Fruit fly (Drosophila melanogaster) whole organism, embryonic: Measurements from ENCODE around the gene PIG-C.

Experiments
- Awh ChIP-seq: fragments of 200-800 bp; sonication (Bioruptor generic); IDR thresholded peaks from 2 replicates; pipeline ENCODE4, ENCODE4 v1.3.6; 2022; ENCODE audit warnings: missing biosample characterization, missing genetic modification characterization
- B-H1 ChIP-seq: fragments of 200-800 bp; sonication (Bioruptor generic); IDR thresholded peaks from 3 replicates; pipeline ENCODE4 v1.3.6; 2022; ENCODE audit warnings: missing biosample characterization, missing genetic modification characterization
- Blimp-1 ChIP-seq: fragments of 200-800 bp; sonication (Bioruptor generic); optimal IDR thresholded peaks from 3 replicates; lab custom pipeline; 2018; ENCODE audit warnings: missing biosample characterization, missing genetic modification characterization, mild to moderate bottlenecking, moderate library complexity, missing genetic modification reagents
- CG10431 ChIP-seq: fragments of 200-800 bp; sonication (Bioruptor generic); optimal IDR thresholded peaks from 3 replicates; lab custom pipeline; 2018; ENCODE audit warnings: missing biosample characterization, mild to moderate bottlenecking, missing genetic modification characterization
- CG10959 ChIP-seq: fragments of 200-800 bp; sonication (Bioruptor generic); IDR thresholded peaks from 2 replicates; pipeline ENCODE4 v1.3.6; 2022; ENCODE audit warnings: missing biosample characterization, missing genetic modification characterization
- CG11398 ChIP-seq: fragments of 200-800 bp; sonication (Bioruptor generic); optimal IDR thresholded peaks from 2 replicates; lab custom pipeline; 2016; ENCODE audit warnings: missing biosample characterization, missing genetic modification characterization
- CG12071 ChIP-seq: fragments of 200-800 bp; sonication (Bioruptor generic); optimal IDR thresholded peaks from 3 replicates; lab custom pipeline; 2018; ENCODE audit warnings: missing biosample characterization, mild to moderate bottlenecking, missing genetic modification characterization
- CG12155 ChIP-seq: fragments of 200-800 bp; sonication (Bioruptor generic); optimal IDR thresholded peaks from 3 replicates; lab custom pipeline; 2016; ENCODE audit warnings: missing biosample characterization, missing genetic modification characterization
- CG12299 ChIP-seq: fragments of 200-800 bp; sonication (Bioruptor generic); optimal IDR thresholded peaks from 2 replicates; lab custom pipeline; 2018; ENCODE audit warnings: missing biosample characterization, mild to moderate bottlenecking, missing genetic modification characterization
- CG12391 ChIP-seq: fragments of 200-800 bp; sonication (Bioruptor generic); optimal IDR thresholded peaks from 3 replicates; lab custom pipeline; 2018; ENCODE audit warnings: missing biosample characterization, mild to moderate bottlenecking, missing genetic modification characterization, moderate library complexity
- CG15073 ChIP-seq: fragments of 200-800 bp; sonication (Bioruptor generic); optimal IDR thresholded peaks from 2 replicates; lab custom pipeline; 2016; ENCODE audit warnings: missing biosample characterization, missing genetic modification characterization
- CG17912 ChIP-seq: fragments of 200-800 bp; sonication (Bioruptor generic); optimal IDR thresholded peaks from 2 replicates; lab custom pipeline; 2018; ENCODE audit warnings: missing biosample characterization, mild to moderate bottlenecking, missing genetic modification characterization
- CG30431 ChIP-seq: fragments of 200-800 bp; sonication (Bioruptor generic); optimal IDR thresholded peaks from 2 replicates; lab custom pipeline; 2017; ENCODE audit warnings: missing biosample characterization, missing genetic modification characterization
- CG32772 ChIP-seq: fragments of 200-800 bp; sonication (Bioruptor generic); IDR thresholded peaks from 2 replicates; pipeline ENCODE4 v1.3.6; 2022; ENCODE audit warnings: missing biosample characterization, missing genetic modification characterization
- CG3281 ChIP-seq: fragments of 200-800 bp; sonication (Bioruptor generic); optimal IDR thresholded peaks from 3 replicates; lab custom pipeline; 2017; ENCODE audit warnings: missing biosample characterization, mild to moderate bottlenecking, missing genetic modification characterization
- CG3407 ChIP-seq: fragments of 200-800 bp; sonication (Bioruptor generic); optimal IDR thresholded peaks from 2 replicates; lab custom pipeline; 2018; ENCODE audit warnings: missing biosample characterization, mild to moderate bottlenecking, missing genetic modification characterization
- CG7357 ChIP-seq: fragments of 200-800 bp; sonication (Bioruptor generic); IDR thresholded peaks from 3 replicates; pipeline ENCODE4 v1.3.6; 2022; ENCODE audit warnings: missing biosample characterization, missing genetic modification characterization
- CG9817 ChIP-seq: fragments of 200-800 bp; sonication (Bioruptor generic); optimal IDR thresholded peaks from 2 replicates; lab custom pipeline; 2018; ENCODE audit warnings: missing biosample characterization, mild to moderate bottlenecking, missing genetic modification characterization, moderate library complexity
- CrebB ChIP-seq: fragments of 200-800 bp; sonication (Bioruptor generic); optimal IDR thresholded peaks from 3 replicates; lab custom pipeline; 2018; ENCODE audit warnings: missing biosample characterization, mild to moderate bottlenecking, missing genetic modification characterization
- Dll ChIP-seq: fragments of 200-800 bp; sonication (Bioruptor generic); IDR thresholded peaks from 4 replicates; pipeline ENCODE4 v1.3.6; 2022; ENCODE audit warnings: missing biosample characterization, missing genetic modification characterization; ENCODE audit not compliant: partially characterized antibody
- ERR ChIP-seq: fragments of 200-800 bp; sonication (Bioruptor generic); optimal IDR thresholded peaks from 2 replicates; lab custom pipeline; 2016; ENCODE audit warnings: missing biosample characterization, missing genetic modification characterization
- Gug ChIP-seq: fragments of 200-800 bp; sonication (Bioruptor generic); IDR thresholded peaks from 4 replicates; pipeline ENCODE4 v1.3.6; 2022; ENCODE audit warnings: missing biosample characterization, missing genetic modification characterization
- HHEX ChIP-seq: fragments of 200-800 bp; sonication (Bioruptor generic); optimal IDR thresholded peaks from 3 replicates; lab custom pipeline; 2017; ENCODE audit warnings: missing biosample characterization, mild to moderate bottlenecking, missing genetic modification characterization, missing genetic modification reagents
- Hand ChIP-seq: fragments of 200-800 bp; sonication (Bioruptor generic); optimal IDR thresholded peaks from 2 replicates; lab custom pipeline; 2017; ENCODE audit warnings: mild to moderate bottlenecking, missing biosample characterization, missing genetic modification reagents, missing genetic modification characterization
- Hr78 ChIP-seq, 2 experiments: fragments of 200-800 bp in 1 of 2; fragments of >200 bp in 1 of 2; sonication (Bioruptor generic) in 1 of 2; optimal IDR thresholded peaks; 2 replicates each; lab custom pipeline; 2017 to 2019; ENCODE audit warnings: missing biosample characterization in 2 of 2, missing genetic modification characterization in 2 of 2, mild to moderate bottlenecking in 1 of 2, moderate library complexity in 1 of 2
- Lhr ChIP-seq: fragments of 200-800 bp; sonication (Bioruptor generic); optimal IDR thresholded peaks from 3 replicates; lab custom pipeline; 2017; ENCODE audit warnings: mild to moderate bottlenecking, missing biosample characterization, missing genetic modification reagents, missing genetic modification characterization
- NFAT ChIP-seq: fragments of 200-800 bp; sonication (Bioruptor generic); IDR thresholded peaks from 2 replicates; pipeline ENCODE4 v1.3.6; 2022; ENCODE audit warnings: missing biosample characterization, missing genetic modification characterization
- Nf-YB ChIP-seq: fragments of 200-800 bp; sonication (Bioruptor generic); optimal IDR thresholded peaks from 3 replicates; lab custom pipeline; 2019; ENCODE audit warnings: missing biosample characterization, mild to moderate bottlenecking, missing genetic modification characterization, moderate library complexity
- NfI ChIP-seq: fragments of 200-800 bp; sonication (Bioruptor generic); optimal IDR thresholded peaks from 3 replicates; lab custom pipeline; 2018; ENCODE audit warnings: missing biosample characterization, mild to moderate bottlenecking, missing genetic modification characterization, moderate library complexity
- Taf1 ChIP-seq: fragments of 200-800 bp; sonication (Bioruptor generic); IDR thresholded peaks from 2 replicates; pipeline ENCODE4 v1.3.6; 2022; ENCODE audit warnings: missing biosample characterization, missing genetic modification characterization
- al ChIP-seq: fragments of 200-800 bp; sonication (Bioruptor generic); IDR thresholded peaks from 2 replicates; pipeline ENCODE4 v1.3.6; 2022; ENCODE audit warnings: missing biosample characterization, missing genetic modification characterization
- ara ChIP-seq: fragments of 200-800 bp; sonication (Bioruptor generic); IDR thresholded peaks from 2 replicates; pipeline ENCODE4 v1.3.6; 2022; ENCODE audit warnings: missing biosample characterization, missing genetic modification characterization
- ash1 ChIP-seq: fragments of 200-800 bp; sonication (Bioruptor generic); optimal IDR thresholded peaks from 2 replicates; lab custom pipeline; 2018; ENCODE audit warnings: missing biosample characterization, mild to moderate bottlenecking, missing genetic modification characterization
- cato ChIP-seq: fragments of 200-800 bp; sonication (Bioruptor generic); optimal IDR thresholded peaks from 2 replicates; lab custom pipeline; 2016; ENCODE audit warnings: missing biosample characterization, missing genetic modification characterization, borderline replicate concordance
- cg ChIP-seq: fragments of 200-800 bp; sonication (Bioruptor generic); optimal IDR thresholded peaks from 3 replicates; lab custom pipeline; 2019; ENCODE audit warnings: missing biosample characterization, mild to moderate bottlenecking, missing genetic modification characterization, moderate library complexity
- dan ChIP-seq: fragments of 200-800 bp; sonication (Bioruptor generic); IDR thresholded peaks from 2 replicates; pipeline ENCODE4 v1.3.6; 2022; ENCODE audit warnings: missing biosample characterization, missing genetic modification characterization
- dmrt99B ChIP-seq: fragments of 200-800 bp; sonication (Bioruptor generic); optimal IDR thresholded peaks from 2 replicates; lab custom pipeline; 2018; ENCODE audit warnings: missing biosample characterization, mild to moderate bottlenecking, missing genetic modification characterization, moderate library complexity
- dpn ChIP-seq, 2 experiments: fragments of 200-800 bp; sonication (Bioruptor generic); optimal IDR thresholded peaks; 3 replicates each; lab custom pipeline; 2016; ENCODE audit warnings: missing biosample characterization in 2 of 2, missing genetic modification characterization in 2 of 2
- dysf ChIP-seq: fragments of 200-800 bp; sonication (Bioruptor generic); IDR thresholded peaks from 3 replicates; pipeline ENCODE4 v1.3.6; 2022; ENCODE audit warnings: missing biosample characterization, missing genetic modification characterization
- h ChIP-seq: fragments of >200 bp; optimal IDR thresholded peaks from 2 replicates; lab custom pipeline; 2017
- jing ChIP-seq: fragments of 200-800 bp; sonication (Bioruptor generic); optimal IDR thresholded peaks from 2 replicates; lab custom pipeline; 2018; ENCODE audit warnings: missing biosample characterization, mild to moderate bottlenecking, missing genetic modification characterization
- nau ChIP-seq: fragments of 200-800 bp; sonication (Bioruptor generic); optimal IDR thresholded peaks from 3 replicates; lab custom pipeline; 2017; ENCODE audit warnings: missing biosample characterization, mild to moderate bottlenecking, missing genetic modification characterization, missing genetic modification reagents
- oc ChIP-seq: fragments of 200-800 bp; sonication (Bioruptor generic); optimal IDR thresholded peaks from 2 replicates; lab custom pipeline; 2018; ENCODE audit warnings: missing biosample characterization, mild to moderate bottlenecking, missing genetic modification characterization, moderate library complexity
- pnt ChIP-seq: fragments of 200-800 bp; sonication (Bioruptor generic); optimal IDR thresholded peaks from 3 replicates; lab custom pipeline; 2016; ENCODE audit warnings: missing biosample characterization, missing genetic modification characterization
- rib ChIP-seq: fragments of 200-800 bp; sonication (Bioruptor generic); IDR thresholded peaks from 2 replicates; pipeline ENCODE4 v1.3.6; 2022; ENCODE audit warnings: missing biosample characterization, missing genetic modification characterization
- ro ChIP-seq: fragments of 200-800 bp; sonication (Bioruptor generic); IDR thresholded peaks from 2 replicates; pipeline ENCODE4 v1.3.6; 2022; ENCODE audit warnings: missing biosample characterization, missing genetic modification characterization
- shn ChIP-seq: fragments of 200-800 bp; sonication (Bioruptor generic); optimal IDR thresholded peaks from 3 replicates; lab custom pipeline; 2016; ENCODE audit warnings: missing biosample characterization, missing genetic modification characterization
- stwl ChIP-seq: fragments of 200-800 bp; sonication (Bioruptor generic); optimal IDR thresholded peaks from 3 replicates; lab custom pipeline; 2018; ENCODE audit warnings: missing biosample characterization, mild to moderate bottlenecking, missing genetic modification characterization, moderate library complexity
- tna ChIP-seq: fragments of 200-800 bp; sonication (Bioruptor generic); IDR thresholded peaks from 2 replicates; pipeline ENCODE4 v1.3.6; 2022; ENCODE audit warnings: missing biosample characterization, missing genetic modification characterization; ENCODE audit not compliant: partially characterized antibody
- ttk ChIP-seq: fragments of 200-800 bp; sonication (Bioruptor generic); IDR thresholded peaks from 2 replicates; pipeline ENCODE4 v2.1.2; 2022; ENCODE audit warnings: missing biosample characterization, missing genetic modification characterization
- wek ChIP-seq: fragments of 200-800 bp; sonication (Bioruptor generic); optimal IDR thresholded peaks from 3 replicates; lab custom pipeline; 2018; ENCODE audit warnings: missing biosample characterization, mild to moderate bottlenecking, missing genetic modification characterization, moderate library complexity

PIG-C gene

DNA sequence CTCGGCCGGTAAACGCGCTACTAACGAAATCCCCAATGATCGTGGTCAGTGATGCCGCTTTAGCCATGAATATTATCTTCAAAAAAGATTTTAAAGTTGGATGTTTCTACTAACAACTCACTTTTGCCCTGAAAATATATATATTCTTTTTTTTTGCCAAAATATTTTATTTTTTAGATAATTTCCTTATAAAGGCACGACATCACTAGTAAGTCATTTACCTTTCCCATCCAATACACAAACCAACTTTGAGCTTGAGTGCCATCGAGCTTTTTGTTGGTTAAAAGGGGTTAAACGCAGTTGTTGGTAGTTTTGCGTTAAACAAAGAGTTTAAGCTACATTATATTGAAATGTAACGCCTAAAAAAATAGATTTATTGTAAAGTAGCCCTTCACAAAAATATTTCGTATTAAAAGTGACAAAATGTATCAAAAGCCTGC lies 15.9 kb downstream of the PIG-C start, which contains the start of gene CG14968 (continued):
- TF ChIP-seq shn (peak; percentile 48), dan (GFP tag; lab: Robert Waterston, UW) (peak; percentile 41; the same call in 1 of the 2 replicates), B-H1 (GFP tag; lab: Robert Waterston, UW) (peak; percentile 90), CG7357 (peak; percentile 86), ttk (GFP tag; lab: Robert Waterston, UW) (peak; percentile 96), CG11398 (peak; percentile 52), Hand (peak; percentile 86), NFAT (GFP tag; lab: Robert Waterston, UW) (peak; percentile 96), dysf (GFP tag; lab: Robert Waterston, UW) (peak; percentile 97), tna (GFP tag; lab: Robert Waterston, UW) (no peak), dmrt99B (tag; lab: Kevin White, UChicago) (peak; percentile 93), oc (tag; lab: Kevin White, UChicago) (peak; percentile 94), pnt (GFP tag; lab: Kevin White, UChicago) (peak; percentile 19), ash1 (GFP tag; lab: Kevin White, UChicago) (peak; percentile 72), CG9817 (tag; lab: Kevin White, UChicago) (peak; percentile 86), CG12299 (tag; lab: Kevin White, UChicago) (peak; percentile 87), dpn (GFP tag; optimal IDR thresholded peaks at IDR 0.05; lab: Kevin White, UChicago) (peak; percentile 87 to 94), jing (GFP tag; lab: Kevin White, UChicago) (peak; percentile 36), CG3407 (peak; percentile 75), CrebB (tag; lab: Kevin White, UChicago) (peak; percentile 88), ERR (GFP tag; lab: Kevin White, UChicago) (peak; percentile 73), CG10959 (peak; percentile 78), h (lab: Kevin White, UChicago) (no peak), NfI (GFP tag; lab: Kevin White, UChicago) (peak; percentile 94), HHEX (GFP tag; lab: Kevin White, UChicago) (peak; percentile 94), Taf1 (peak; percentile 91), Awh (GFP tag; lab: Robert Waterston, UW) (peak; percentile 96), Blimp-1 (peak; percentile 95), CG12155 (GFP tag; lab: Kevin White, UChicago) (peak; percentile 90), Dll (GFP tag; lab: Robert Waterston, UW) (no peak), ara (GFP tag; lab: Robert Waterston, UW) (peak; percentile 95), CG10431 (GFP tag; lab: Kevin White, UChicago) (peak; percentile 54), stwl (no peak), CG17912 (GFP tag; lab: Kevin White, UChicago) (peak; percentile 76), CG12071 (GFP tag; lab: Kevin White, UChicago) (peak; percentile 88), ro (peak; percentile 86), cato (GFP tag; lab: Kevin White, UChicago) (peak; percentile 82), CG30431 (GFP tag; lab: Kevin White, UChicago) (peak; percentile 74), rib (peak; percentile 94), CG3281 (GFP tag; lab: Kevin White, UChicago) (peak; percentile 94), CG32772 (peak; percentile 95), Hr78 (GFP tag; optimal IDR thresholded peaks at IDR 0.05; lab: Kevin White, UChicago) (peak in 1 of 2 experiments; percentile 78), cg (GFP tag; lab: Kevin White, UChicago) (no peak), Gug (GFP tag; lab: Robert Waterston, UW) (peak; percentile 86), CG15073 (GFP tag; lab: Kevin White, UChicago) (peak; percentile 45), nau (GFP tag; lab: Kevin White, UChicago) (peak; percentile 85), Nf-YB (GFP tag; lab: Kevin White, UChicago) (peak; percentile 81), wek (GFP tag; lab: Kevin White, UChicago) (no peak), Lhr (GFP tag; lab: Kevin White, UChicago) (peak; percentile 69), CG12391 (peak; percentile 96), al (GFP tag; lab: Robert Waterston, UW) (peak; percentile 94)
